Fruit fly (Drosophila melanogaster): ENCODE results near the gene Mur18B.

Mur18B gene

dm6 chrX:19167586-19168403 is 45.3 kb upstream of the Mur18B start (continued):
- no peak for TF ChIP-seq Drgx (GFP tag; IDR thresholded peaks at IDR 0.05)
- TF ChIP-seq ac (GFP tag; optimal IDR thresholded peaks at IDR 0.05): no peak
- no peak for TF ChIP-seq zf30C (GFP tag; optimal IDR thresholded peaks at IDR 0.05)
- TF ChIP-seq cwo (GFP tag; optimal IDR thresholded peaks at IDR 0.05): peak; percentile 51
- TF ChIP-seq CG5245 (GFP tag; optimal IDR thresholded peaks at IDR 0.05): no peak
- TF ChIP-seq Six4 (GFP tag; optimal IDR thresholded peaks at IDR 0.05): no peak
- peak; percentile 44 for TF ChIP-seq Rfx (GFP tag; IDR thresholded peaks at IDR 0.05)
- no peak for TF ChIP-seq CG6689 (GFP tag; IDR thresholded peaks at IDR 0.05)
- no peak for TF ChIP-seq Hr78 (GFP tag; optimal IDR thresholded peaks at IDR 0.05)
- TF ChIP-seq bsh (GFP tag; optimal IDR thresholded peaks at IDR 0.05): no peak
- TF ChIP-seq sens (GFP tag): peak; percentile 14
- TF ChIP-seq CG8281 (tag; optimal IDR thresholded peaks at IDR 0.05): no peak
- TF ChIP-seq vnd (GFP tag; IDR thresholded peaks at IDR 0.05; ENCODE audit: partially characterized antibody): no peak
- TF ChIP-seq CG6813 (GFP tag; optimal IDR thresholded peaks at IDR 0.05): no peak
- no peak for TF ChIP-seq Meics (GFP tag; optimal IDR thresholded peaks at IDR 0.05)
- TF ChIP-seq onecut (GFP tag; IDR thresholded peaks at IDR 0.05): no peak
- TF ChIP-seq CG4820 (GFP tag; optimal IDR thresholded peaks at IDR 0.05): no peak
- 0 out of 3 replicates have a peak, but pooled peaks have one; percentile 13 for TF ChIP-seq tgo (GFP tag; IDR thresholded peaks at IDR 0.05)
- no peak for TF ChIP-seq HmgD (GFP tag; optimal IDR thresholded peaks at IDR 0.05)
- peak; percentile 93 for TF ChIP-seq vvl (GFP tag; IDR thresholded peaks at IDR 0.05)
- peak; percentile 69 for TF ChIP-seq sd (tag; optimal IDR thresholded peaks at IDR 0.05)
- peak; percentile 27; the same call in 1 of the 3 replicates for TF ChIP-seq CG34422 (GFP tag; IDR thresholded peaks at IDR 0.05)
- TF ChIP-seq yki (optimal IDR thresholded peaks at IDR 0.05): no peak
- no peak for TF ChIP-seq pfk (GFP tag; optimal IDR thresholded peaks at IDR 0.05)
- TF ChIP-seq Sox102F (GFP tag; optimal IDR thresholded peaks at IDR 0.05): no peak
- TF ChIP-seq cg (GFP tag; optimal IDR thresholded peaks at IDR 0.05): peak; percentile 80
- TF ChIP-seq lov (optimal IDR thresholded peaks at IDR 0.05): no peak
- TF ChIP-seq lov (GFP tag; IDR thresholded peaks at IDR 0.05): 0 out of 3 replicates have a peak, but pooled peaks have one; percentile 46
- TF ChIP-seq CG6765 (GFP tag; optimal IDR thresholded peaks at IDR 0.05): no peak
- TF ChIP-seq lab (GFP tag; optimal IDR thresholded peaks at IDR 0.05): peak; percentile 24
- no peak for TF ChIP-seq h (optimal IDR thresholded peaks at IDR 0.05)
- TF ChIP-seq CG12769 (tag; optimal IDR thresholded peaks at IDR 0.05): peak; percentile 74
- peak; percentile 24 for TF ChIP-seq Hmr (GFP tag; optimal IDR thresholded peaks at IDR 0.05)
- TF ChIP-seq schlank (tag; optimal IDR thresholded peaks at IDR 0.05): no peak
- TF ChIP-seq Deaf1 (tag; optimal IDR thresholded peaks at IDR 0.05): peak; percentile 31
- no peak for TF ChIP-seq sens-2 (GFP tag; IDR thresholded peaks at IDR 0.05)
- TF ChIP-seq CG12071 (GFP tag; optimal IDR thresholded peaks at IDR 0.05): peak; percentile 13
- no peak for TF ChIP-seq prd (optimal IDR thresholded peaks at IDR 0.05)
- no peak for TF ChIP-seq prd (GFP tag; IDR thresholded peaks at IDR 0.05)
- peak; percentile 1 for TF ChIP-seq CoRest (tag; optimal IDR thresholded peaks at IDR 0.05)
- TF ChIP-seq nerfin-1 (tag; optimal IDR thresholded peaks at IDR 0.05): no peak
- TF ChIP-seq pnt (GFP tag; optimal IDR thresholded peaks at IDR 0.05): no peak
- TF ChIP-seq CG17186 (GFP tag; optimal IDR thresholded peaks at IDR 0.05): no peak
- TF ChIP-seq CG14050 (GFP tag; IDR thresholded peaks at IDR 0.05): no peak
- no peak for TF ChIP-seq CG17829 (tag; optimal IDR thresholded peaks at IDR 0.05)
- peak in 1 of 2 experiments; percentile 48 for TF ChIP-seq Pdp1 (GFP tag; optimal IDR thresholded peaks at IDR 0.05)
- peak; percentile 23; the same call in 1 of the 2 replicates for TF ChIP-seq crol (GFP tag; IDR thresholded peaks at IDR 0.05)
- TF ChIP-seq CG13894 (tag; optimal IDR thresholded peaks at IDR 0.05): peak; percentile 70
- no peak for TF ChIP-seq Dek (tag; optimal IDR thresholded peaks at IDR 0.05)
